Worm (Caenorhabditis elegans) whole organism, L3 larva: ENCODE results near the gene elpc-3.
A peak's percentile ranks its signal among the peaks of the same experiment; 100 is the strongest.

Experiments
- ceh-16 ChIP-seq: sonication (generic microtip); optimal IDR thresholded peaks from 2 replicates; lab custom pipeline; 2017; ENCODE audit warnings: missing biosample characterization, missing genetic modification characterization
- ceh-28 ChIP-seq: fragments of 150-350 bp; optimal IDR thresholded peaks from 2 replicates; lab custom pipeline; 2014; ENCODE audit warnings: missing biosample characterization, missing genetic modification reagents, missing genetic modification characterization
- ceh-82 ChIP-seq: fragments of 150-350 bp; optimal IDR thresholded peaks from 2 replicates; lab custom pipeline; 2014; ENCODE audit warnings: missing biosample characterization, missing genetic modification characterization
- ceh-9 ChIP-seq: sonication (generic microtip); optimal IDR thresholded peaks from 2 replicates; lab custom pipeline; 2018; ENCODE audit warnings: missing biosample characterization, missing genetic modification characterization
- daf-12 ChIP-seq: fragments of 150-350 bp; optimal IDR thresholded peaks from 2 replicates; lab custom pipeline; 2014; ENCODE audit warnings: missing biosample characterization, missing genetic modification reagents, missing genetic modification characterization
- egl-27 ChIP-seq: sonication (generic microtip); optimal IDR thresholded peaks from 4 replicates; lab custom pipeline; 2017; ENCODE audit warnings: missing biosample characterization, missing genetic modification reagents, missing genetic modification characterization
- egl-5 ChIP-seq: fragments of 150-350 bp; optimal IDR thresholded peaks from 2 replicates; lab custom pipeline; 2017; ENCODE audit warnings: missing biosample characterization, missing genetic modification reagents, missing genetic modification characterization, inconsistent platforms
- elt-1 ChIP-seq: fragments of 150-350 bp; optimal IDR thresholded peaks from 2 replicates; lab custom pipeline; 2014; ENCODE audit warnings: missing biosample characterization, missing genetic modification characterization
- elt-2 ChIP-seq: sonication (generic microtip); optimal IDR thresholded peaks from 2 replicates; lab custom pipeline; 2016; ENCODE audit warnings: missing genetic modification reagents, mild to moderate bottlenecking, missing genetic modification characterization, missing compliant biosample characterization
- elt-3 ChIP-seq, 3 experiments: fragments of 150-350 bp in 1 of 3; sonication (generic microtip) in 2 of 3; optimal IDR thresholded peaks; 2 replicates in 2 of 3; 4 replicates in 1 of 3; lab custom pipeline; 2014 to 2017; ENCODE audit warnings: missing biosample characterization in 3 of 3, missing genetic modification characterization in 3 of 3
- eor-1 ChIP-seq, 2 experiments: fragments of 150-350 bp; optimal IDR thresholded peaks; 2 replicates each; lab custom pipeline; 2014 to 2018; ENCODE audit warnings: missing biosample characterization in 2 of 2, missing genetic modification characterization in 2 of 2
- fkh-2 ChIP-seq: fragments of 150-350 bp; optimal IDR thresholded peaks from 2 replicates; lab custom pipeline; 2014; ENCODE audit warnings: missing biosample characterization, missing genetic modification reagents, missing genetic modification characterization
- fos-1 ChIP-seq: fragments of 150-350 bp; optimal IDR thresholded peaks from 2 replicates; lab custom pipeline; 2014; ENCODE audit warnings: missing biosample characterization, missing genetic modification characterization
- hmg-11 ChIP-seq: sonication (generic microtip); optimal IDR thresholded peaks from 2 replicates; lab custom pipeline; 2016; ENCODE audit warnings: missing genetic modification characterization, missing compliant biosample characterization
- jun-1 ChIP-seq: fragments of 150-350 bp; optimal IDR thresholded peaks from 2 replicates; lab custom pipeline; 2014; ENCODE audit warnings: missing biosample characterization, missing genetic modification reagents, missing genetic modification characterization
- lsy-12 ChIP-seq: sonication (generic microtip); optimal IDR thresholded peaks from 2 replicates; lab custom pipeline; 2016; ENCODE audit warnings: mild to moderate bottlenecking, missing genetic modification characterization, missing compliant biosample characterization
- mdl-1 ChIP-seq: fragments of 150-350 bp; optimal IDR thresholded peaks from 2 replicates; lab custom pipeline; 2014; ENCODE audit warnings: missing biosample characterization, missing genetic modification characterization
- mml-1 ChIP-seq: fragments of 150-350 bp; sonication (generic microtip); optimal IDR thresholded peaks from 3 replicates; lab custom pipeline; 2014; ENCODE audit warnings: missing biosample characterization, missing genetic modification characterization
- nfya-1 ChIP-seq: sonication (generic microtip); optimal IDR thresholded peaks from 2 replicates; lab custom pipeline; 2017; ENCODE audit warnings: missing genetic modification characterization, mild to moderate bottlenecking, missing compliant biosample characterization, antibody characterized with exemption, moderate library complexity; ENCODE audit not compliant: insufficient read depth
- nhr-11 ChIP-seq: fragments of 150-350 bp; optimal IDR thresholded peaks from 2 replicates; lab custom pipeline; 2014; ENCODE audit warnings: missing biosample characterization, missing genetic modification characterization
- nhr-23 ChIP-seq: fragments of 150-350 bp; optimal IDR thresholded peaks from 2 replicates; lab custom pipeline; 2014; ENCODE audit warnings: missing biosample characterization, missing genetic modification reagents, missing genetic modification characterization
- nhr-237 ChIP-seq: fragments of 150-350 bp; optimal IDR thresholded peaks from 2 replicates; lab custom pipeline; 2014; ENCODE audit warnings: missing biosample characterization, missing genetic modification characterization
- nhr-25 ChIP-seq: sonication (generic microtip); optimal IDR thresholded peaks from 2 replicates; lab custom pipeline; 2017; ENCODE audit warnings: missing biosample characterization, missing genetic modification characterization
- nhr-76 ChIP-seq: fragments of 150-350 bp; sonication (generic microtip); optimal IDR thresholded peaks from 5 replicates; lab custom pipeline; 2014; ENCODE audit warnings: missing biosample characterization, missing genetic modification characterization
- nhr-77 ChIP-seq: fragments of 150-350 bp; optimal IDR thresholded peaks from 2 replicates; lab custom pipeline; 2014; ENCODE audit warnings: missing biosample characterization, missing genetic modification characterization
- pha-4 ChIP-seq: fragments of 150-350 bp; optimal IDR thresholded peaks from 2 replicates; lab custom pipeline; 2014; ENCODE audit warnings: missing biosample characterization, missing genetic modification reagents, missing genetic modification characterization
- pqm-1 ChIP-seq: fragments of 150-350 bp; optimal IDR thresholded peaks from 2 replicates; lab custom pipeline; 2017; ENCODE audit warnings: missing biosample characterization, missing genetic modification characterization, inconsistent platforms
- sea-2 ChIP-seq: fragments of 150-350 bp; sonication (generic microtip); optimal IDR thresholded peaks from 4 replicates; lab custom pipeline; 2014; ENCODE audit warnings: missing biosample characterization, missing genetic modification reagents, missing genetic modification characterization
- skn-1 ChIP-seq: fragments of 150-350 bp; optimal IDR thresholded peaks from 2 replicates; lab custom pipeline; 2014; ENCODE audit warnings: missing biosample characterization, missing genetic modification characterization
- snpc-4 ChIP-seq: fragments of 150-350 bp; optimal IDR thresholded peaks from 2 replicates; lab custom pipeline; 2014; ENCODE audit warnings: missing biosample characterization, missing genetic modification characterization
- unc-39 ChIP-seq: sonication (generic microtip); optimal IDR thresholded peaks from 4 replicates; lab custom pipeline; 2017; ENCODE audit warnings: missing biosample characterization, missing genetic modification characterization
- unc-62 ChIP-seq: fragments of 150-350 bp; sonication (generic microtip); optimal IDR thresholded peaks from 4 replicates; lab custom pipeline; 2014; ENCODE audit warnings: missing biosample characterization, missing genetic modification reagents, missing genetic modification characterization
- zag-1 ChIP-seq: fragments of 150-350 bp; optimal IDR thresholded peaks from 2 replicates; lab custom pipeline; 2014; ENCODE audit warnings: missing biosample characterization, missing genetic modification characterization
- ztf-11 ChIP-seq: fragments of 150-350 bp; optimal IDR thresholded peaks from 2 replicates; lab custom pipeline; 2014; ENCODE audit warnings: missing biosample characterization, missing genetic modification characterization
- ztf-4 ChIP-seq: fragments of 150-350 bp; optimal IDR thresholded peaks from 2 replicates; lab custom pipeline; 2014; ENCODE audit warnings: missing biosample characterization, missing genetic modification characterization

The elpc-3 gene

DNA sequence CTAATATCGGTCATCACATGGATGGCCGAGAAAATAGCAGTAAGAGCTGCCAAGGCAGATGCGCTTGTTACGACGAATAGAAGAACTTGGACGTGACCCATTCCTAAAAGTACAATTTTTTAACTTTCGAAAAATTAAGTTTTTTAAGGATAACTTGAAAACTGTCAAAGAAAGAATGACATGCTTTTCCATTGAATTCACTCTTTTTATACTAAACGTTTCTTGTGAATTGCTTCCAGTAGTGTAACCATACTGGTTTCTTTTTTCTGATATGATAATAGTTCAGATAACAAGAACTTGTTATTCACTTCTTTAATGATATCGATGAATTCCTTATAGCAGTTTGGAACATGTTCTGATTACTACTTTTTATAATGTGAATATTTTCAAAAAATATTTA, 13.6 kb downstream of the elpc-3 start, which contains the start of gene col-37:
Gene col-37 (minus strand): TSS at position 101 of the 400 bp plus-strand sequence.
- TF ChIP-seq mml-1 (tag; lab: Kevin White, UChicago) (no peak), ceh-28 (tag; lab: Kevin White, UChicago) (no peak), sea-2 (GFP tag; lab: Kevin White, UChicago) (no peak), zag-1 (tag; lab: Kevin White, UChicago) (no peak), lsy-12 (tag; lab: Kevin White, UChicago) (no peak), nhr-77 (no peak), daf-12 (tag; lab: Kevin White, UChicago) (no peak), pqm-1 (tag; lab: Kevin White, UChicago) (no peak), ztf-4 (no peak), ceh-82 (tag; lab: Kevin White, UChicago) (no peak), unc-39 (tag; lab: Kevin White, UChicago) (no peak), elt-1 (tag; lab: Kevin White, UChicago) (no peak), skn-1 (tag; lab: Kevin White, UChicago) (no peak), fos-1 (tag; lab: Kevin White, UChicago) (no peak), nhr-237 (tag; lab: Kevin White, UChicago) (no peak), nhr-76 (tag; lab: Kevin White, UChicago) (no peak), egl-27 (tag; lab: Kevin White, UChicago) (no peak)

DNA sequence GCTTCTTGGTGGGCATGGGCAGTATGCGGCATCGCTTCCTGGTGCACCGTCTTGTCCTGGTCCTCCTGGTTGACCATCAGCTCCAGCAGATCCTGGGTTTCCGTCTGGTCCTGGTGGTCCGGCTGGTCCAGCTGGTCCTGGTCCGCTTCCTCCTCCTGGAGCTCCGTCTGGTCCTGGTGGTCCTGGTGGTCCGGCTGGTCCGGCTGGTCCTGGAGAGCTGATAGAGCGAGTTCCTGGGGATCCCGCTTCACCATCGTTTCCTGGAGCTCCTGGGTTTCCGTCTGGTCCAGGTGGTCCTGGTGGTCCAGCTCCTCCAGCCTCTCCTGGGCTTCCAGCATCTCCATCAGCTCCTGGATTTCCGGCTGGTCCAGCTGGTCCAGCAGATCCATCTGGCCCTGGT, 14.2 kb downstream of the elpc-3 start:
- TF ChIP-seq fkh-2 (tag; lab: Kevin White, UChicago) (no peak), eor-1 (tag; optimal IDR thresholded peaks at IDR 0.05; lab: Kevin White, UChicago) (no peak), nhr-11 (tag; lab: Kevin White, UChicago) (no peak), elt-3 (tag; optimal IDR thresholded peaks at IDR 0.05; lab: Kevin White, UChicago) (no peak), ceh-16 (tag; lab: Kevin White, UChicago) (no peak), unc-62 (no peak), ceh-9 (no peak), mdl-1 (no peak), nhr-25 (tag; lab: Kevin White, UChicago) (no peak), ztf-11 (no peak)

DNA sequence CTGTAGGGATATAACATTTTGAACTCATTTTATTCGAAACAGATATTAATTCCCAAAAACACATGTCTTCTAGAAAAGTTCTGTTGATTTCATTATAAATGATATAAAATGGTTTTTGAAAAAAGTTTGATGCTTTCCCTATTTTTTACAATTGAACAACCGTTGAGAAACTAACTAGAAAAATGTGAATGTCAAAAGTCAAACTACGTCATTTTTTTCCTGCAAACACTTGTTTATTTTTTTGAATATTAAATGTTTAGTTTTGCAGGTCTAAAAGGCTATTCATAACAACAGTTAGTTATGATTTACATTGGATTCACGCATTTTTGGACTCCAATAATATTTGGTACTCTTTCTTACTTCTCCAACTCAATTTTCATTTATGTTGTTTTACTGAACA, 18.3 kb downstream of the elpc-3 start, which contains the start of gene srj-4:
Gene srj-4 (plus strand): TSS at position 301 of the 400 bp plus-strand sequence.
- TF ChIP-seq nhr-23 (no peak), nfya-1 (tag; lab: Kevin White, UChicago) (no peak), elt-2 (tag; lab: Kevin White, UChicago) (no peak), pha-4 (tag; lab: Kevin White, UChicago) (no peak), nhr-77 (no peak), elt-1 (tag; lab: Kevin White, UChicago) (no peak), egl-5 (no peak), snpc-4 (no peak)

DNA sequence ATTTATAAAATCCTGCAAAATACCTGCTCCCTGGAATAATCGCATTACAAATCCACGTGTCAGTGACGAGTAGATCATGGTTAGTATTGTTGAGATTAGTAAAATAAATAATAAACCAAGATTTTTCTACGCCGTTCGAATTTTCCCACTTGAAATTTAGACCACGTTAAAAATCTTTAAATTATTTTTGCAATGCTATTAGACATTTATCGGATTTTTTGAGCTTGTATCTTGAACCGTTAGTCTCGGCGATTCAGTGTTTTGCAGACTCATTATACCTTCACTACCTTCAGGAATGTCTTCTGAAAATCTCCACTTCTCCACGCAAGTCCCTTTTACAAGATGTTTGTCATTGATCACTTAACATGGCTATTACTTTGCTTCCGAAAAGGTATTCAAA, 19.0 kb downstream of the elpc-3 start, which contains the start of gene C27A7.5:
Gene C27A7.5 (minus strand): TSS at position 101 of the 400 bp plus-strand sequence.
- TF ChIP-seq jun-1 (tag; lab: Kevin White, UChicago), result no peak

DNA sequence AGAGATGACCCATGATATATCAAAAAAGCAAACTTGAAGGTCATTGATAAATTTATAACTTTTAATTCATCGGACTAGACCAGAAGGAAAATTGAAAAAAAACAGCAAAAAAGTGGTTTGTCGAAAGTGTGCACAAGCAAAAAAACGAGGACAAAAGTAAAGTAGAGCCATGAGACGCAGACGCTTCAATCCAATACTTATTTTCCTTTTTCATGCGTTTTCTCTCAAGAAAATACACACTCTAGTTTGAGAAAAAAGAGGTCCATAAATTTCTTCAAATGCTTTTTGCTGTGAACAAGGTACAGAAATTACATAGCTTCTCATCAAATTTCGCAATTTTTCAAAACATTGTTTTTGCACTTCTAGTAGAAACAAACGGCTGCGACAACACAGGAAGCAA, 20.1 kb downstream of the elpc-3 start:
- peak; percentile 15 for TF ChIP-seq nfya-1 (tag; lab: Kevin White, UChicago)
- no peak for TF ChIP-seq mml-1 (tag; lab: Kevin White, UChicago)
- TF ChIP-seq ceh-82 (tag; lab: Kevin White, UChicago), result no peak
- peak; percentile 34 for TF ChIP-seq hmg-11 (tag; lab: Kevin White, UChicago)
- TF ChIP-seq nhr-25 (tag; lab: Kevin White, UChicago), result no peak
- TF ChIP-seq nhr-77, result no peak
- TF ChIP-seq ztf-11, result no peak
- TF ChIP-seq nhr-76 (tag; lab: Kevin White, UChicago), result no peak
